Fruit fly (Drosophila melanogaster) whole organism, embryonic: ENCODE data around the gene GAPcenA.
A peak's percentile ranks its signal among the peaks of the same experiment; 100 is the strongest.

Source experiments
- Atf3 ChIP-seq: fragments of 200-800 bp; sonication (Bioruptor generic); optimal IDR thresholded peaks from 3 replicates; lab custom pipeline; 2016; ENCODE audit warnings: missing biosample characterization, missing genetic modification characterization
- Bdp1 ChIP-seq: fragments of 200-800 bp; sonication (Bioruptor generic); optimal IDR thresholded peaks from 3 replicates; lab custom pipeline; 2016; ENCODE audit warnings: missing biosample characterization, missing genetic modification characterization
- Bgb ChIP-seq: fragments of 200-800 bp; sonication (Bioruptor generic); IDR thresholded peaks from 2 replicates; pipeline ENCODE4 v1.3.6; 2022; ENCODE audit warnings: missing biosample characterization, missing genetic modification characterization; ENCODE audit not compliant: partially characterized antibody
- CG1024 ChIP-seq: fragments of 200-800 bp; sonication (Bioruptor generic); IDR thresholded peaks from 2 replicates; pipeline ENCODE4 v1.3.6; 2022; ENCODE audit warnings: missing biosample characterization, missing genetic modification characterization
- CG12155 ChIP-seq: fragments of 200-800 bp; sonication (Bioruptor generic); optimal IDR thresholded peaks from 3 replicates; lab custom pipeline; 2016; ENCODE audit warnings: missing biosample characterization, missing genetic modification characterization
- CG12769 ChIP-seq: fragments of 200-800 bp; sonication (Bioruptor generic); optimal IDR thresholded peaks from 2 replicates; lab custom pipeline; 2019; ENCODE audit warnings: missing biosample characterization, mild to moderate bottlenecking, missing genetic modification characterization, moderate library complexity
- CG13296 ChIP-seq: fragments of 200-800 bp; sonication (Bioruptor generic); optimal IDR thresholded peaks from 3 replicates; lab custom pipeline; 2018; ENCODE audit warnings: missing biosample characterization, mild to moderate bottlenecking, missing genetic modification characterization
- CG14965 ChIP-seq: fragments of 200-800 bp; sonication (Bioruptor generic); optimal IDR thresholded peaks from 2 replicates; lab custom pipeline; 2016; ENCODE audit warnings: missing biosample characterization, missing genetic modification characterization, borderline replicate concordance
- CG1603 ChIP-seq: fragments of 200-800 bp; sonication (Bioruptor generic); optimal IDR thresholded peaks from 2 replicates; lab custom pipeline; 2019; ENCODE audit warnings: missing biosample characterization, mild to moderate bottlenecking, missing genetic modification characterization, moderate library complexity
- CG17186 ChIP-seq: fragments of 200-800 bp; sonication (Bioruptor generic); optimal IDR thresholded peaks from 3 replicates; lab custom pipeline; 2017; ENCODE audit warnings: missing biosample characterization, missing genetic modification reagents, missing genetic modification characterization
- CG2678 ChIP-seq: fragments of 200-800 bp; sonication (Bioruptor generic); optimal IDR thresholded peaks from 3 replicates; lab custom pipeline; 2019; ENCODE audit warnings: missing biosample characterization, mild to moderate bottlenecking, missing genetic modification characterization, moderate library complexity
- CG31388 ChIP-seq: fragments of 200-800 bp; sonication (Bioruptor generic); optimal IDR thresholded peaks from 2 replicates; lab custom pipeline; 2016; ENCODE audit warnings: missing biosample characterization, missing genetic modification characterization
- CG32767 ChIP-seq: fragments of 200-800 bp; sonication (Bioruptor generic); IDR thresholded peaks from 2 replicates; pipeline ENCODE4 v1.3.6; 2022; ENCODE audit warnings: missing biosample characterization, missing genetic modification characterization
- CG32772 ChIP-seq: fragments of 200-800 bp; sonication (Bioruptor generic); IDR thresholded peaks from 2 replicates; pipeline ENCODE4 v1.3.6; 2022; ENCODE audit warnings: missing biosample characterization, missing genetic modification characterization
- CG7963 ChIP-seq: fragments of 200-800 bp; sonication (Bioruptor generic); IDR thresholded peaks from 3 replicates; pipeline ENCODE4 v1.3.6; 2022; ENCODE audit warnings: missing biosample characterization, missing genetic modification characterization; ENCODE audit not compliant: partially characterized antibody
- CG8281 ChIP-seq: fragments of 200-800 bp; sonication (Bioruptor generic); optimal IDR thresholded peaks from 2 replicates; lab custom pipeline; 2018; ENCODE audit warnings: missing biosample characterization, mild to moderate bottlenecking, missing genetic modification characterization, moderate library complexity
- CG8359 ChIP-seq: fragments of 200-800 bp; sonication (Bioruptor generic); optimal IDR thresholded peaks from 2 replicates; lab custom pipeline; 2017; ENCODE audit warnings: missing biosample characterization, mild to moderate bottlenecking, missing genetic modification characterization, borderline replicate concordance
- CG9609 ChIP-seq: fragments of 200-800 bp; sonication (Bioruptor generic); optimal IDR thresholded peaks from 3 replicates; lab custom pipeline; 2016; ENCODE audit warnings: missing biosample characterization, missing genetic modification characterization
- CG9797 ChIP-seq: fragments of 200-800 bp; sonication (Bioruptor generic); optimal IDR thresholded peaks from 3 replicates; lab custom pipeline; 2018; ENCODE audit warnings: missing biosample characterization, mild to moderate bottlenecking, missing genetic modification characterization
- CHES-1-like ChIP-seq: fragments of 200-800 bp; sonication (Bioruptor generic); optimal IDR thresholded peaks from 2 replicates; lab custom pipeline; 2016; ENCODE audit warnings: missing biosample characterization, missing genetic modification characterization
- Doc2 ChIP-seq: fragments of 200-800 bp; sonication (Bioruptor generic); IDR thresholded peaks from 2 replicates; pipeline ENCODE4 v1.3.6; 2022; ENCODE audit warnings: missing biosample characterization, missing genetic modification characterization
- Dp ChIP-seq: fragments of 200-800 bp; sonication (Bioruptor generic); optimal IDR thresholded peaks from 2 replicates; lab custom pipeline; 2018; ENCODE audit warnings: missing biosample characterization, mild to moderate bottlenecking, missing genetic modification characterization, moderate library complexity
- Med ChIP-seq: fragments of 200-800 bp; sonication (Bioruptor generic); peaks from one replicate; lab custom pipeline; 2016; ENCODE audit warnings: missing biosample characterization, missing genetic modification characterization, mild to moderate bottlenecking, inconsistent platforms, moderate library complexity
- NK7.1 ChIP-seq: fragments of 200-800 bp; sonication (Bioruptor generic); optimal IDR thresholded peaks from 3 replicates; lab custom pipeline; 2016; ENCODE audit warnings: missing biosample characterization, missing genetic modification characterization
- NfI ChIP-seq: fragments of 200-800 bp; sonication (Bioruptor generic); optimal IDR thresholded peaks from 3 replicates; lab custom pipeline; 2018; ENCODE audit warnings: missing biosample characterization, mild to moderate bottlenecking, missing genetic modification characterization, moderate library complexity
- PHDP ChIP-seq: fragments of 200-800 bp; sonication (Bioruptor generic); optimal IDR thresholded peaks from 3 replicates; lab custom pipeline; 2018; ENCODE audit warnings: missing biosample characterization, mild to moderate bottlenecking, missing genetic modification characterization, moderate library complexity
- Rx ChIP-seq: fragments of 200-800 bp; sonication (Bioruptor generic); IDR thresholded peaks from 2 replicates; pipeline ENCODE4 v1.3.6; 2022; ENCODE audit warnings: missing biosample characterization, missing genetic modification characterization
- Vsx1 ChIP-seq: fragments of 200-800 bp; sonication (Bioruptor generic); optimal IDR thresholded peaks from 2 replicates; lab custom pipeline; 2017; ENCODE audit warnings: missing biosample characterization, mild to moderate bottlenecking, missing genetic modification characterization, missing genetic modification reagents
- ato ChIP-seq: fragments of 200-800 bp; sonication (Bioruptor generic); IDR thresholded peaks from 2 replicates; pipeline ENCODE4 v1.3.6; 2022; ENCODE audit warnings: missing biosample characterization, missing genetic modification characterization; ENCODE audit not compliant: partially characterized antibody
- bowl ChIP-seq: fragments of 200-800 bp; sonication (Bioruptor generic); IDR thresholded peaks from 2 replicates; pipeline ENCODE4 v1.3.6; 2022; ENCODE audit warnings: missing biosample characterization, missing genetic modification characterization
- dimm ChIP-seq: fragments of 200-800 bp; sonication (Bioruptor generic); IDR thresholded peaks from 2 replicates; pipeline ENCODE4 v1.3.6; 2022; ENCODE audit warnings: missing biosample characterization, missing genetic modification characterization
- emc ChIP-seq: fragments of 200-800 bp; sonication (Bioruptor generic); optimal IDR thresholded peaks from 2 replicates; lab custom pipeline; 2016; ENCODE audit warnings: missing biosample characterization, missing genetic modification characterization
- ewg ChIP-seq: fragments of 200-800 bp; sonication (Bioruptor generic); optimal IDR thresholded peaks from 3 replicates; lab custom pipeline; 2017; ENCODE audit warnings: mild to moderate bottlenecking, missing biosample characterization, missing genetic modification reagents, missing genetic modification characterization
- ftz-f1 ChIP-seq: fragments of 200-800 bp; sonication (Bioruptor generic); optimal IDR thresholded peaks from 2 replicates; lab custom pipeline; 2016; ENCODE audit warnings: missing biosample characterization, missing genetic modification characterization
- gsb-n ChIP-seq: fragments of 200-800 bp; sonication (Bioruptor generic); optimal IDR thresholded peaks from 3 replicates; lab custom pipeline; 2018; ENCODE audit warnings: missing biosample characterization, mild to moderate bottlenecking, missing genetic modification characterization
- her ChIP-seq: fragments of 200-800 bp; sonication (Bioruptor generic); optimal IDR thresholded peaks from 2 replicates; lab custom pipeline; 2016; ENCODE audit warnings: missing biosample characterization, missing genetic modification characterization
- hkb ChIP-seq, 2 experiments: fragments of 200-800 bp in 1 of 2; fragments of >200 bp in 1 of 2; sonication (Bioruptor generic) in 1 of 2; IDR thresholded peaks in 1 of 2; optimal IDR thresholded peaks in 1 of 2; 2 replicates each; pipeline versions ENCODE4 v1.3.6 to Lab custom; 2017 to 2022; ENCODE audit warnings: missing biosample characterization in 1 of 2, missing genetic modification characterization in 1 of 2
- mirr ChIP-seq: fragments of 200-800 bp; sonication (Bioruptor generic); optimal IDR thresholded peaks from 3 replicates; lab custom pipeline; 2018; ENCODE audit warnings: missing biosample characterization, mild to moderate bottlenecking, missing genetic modification characterization
- otp ChIP-seq: fragments of 200-800 bp; sonication (Bioruptor generic); IDR thresholded peaks from 3 replicates; pipeline ENCODE4, ENCODE4 v1.3.6; 2022; ENCODE audit warnings: missing biosample characterization, missing genetic modification characterization
- pfk ChIP-seq: fragments of 200-800 bp; sonication (Bioruptor generic); optimal IDR thresholded peaks from 2 replicates; lab custom pipeline; 2018; ENCODE audit warnings: missing biosample characterization, mild to moderate bottlenecking, missing genetic modification characterization, moderate library complexity
- ro ChIP-seq: fragments of 200-800 bp; sonication (Bioruptor generic); IDR thresholded peaks from 2 replicates; pipeline ENCODE4 v1.3.6; 2022; ENCODE audit warnings: missing biosample characterization, missing genetic modification characterization
- row ChIP-seq: fragments of 200-800 bp; sonication (Bioruptor generic); IDR thresholded peaks from 3 replicates; pipeline ENCODE4 v1.3.6; 2022; ENCODE audit warnings: missing biosample characterization, missing genetic modification characterization
- sisA ChIP-seq: fragments of 200-800 bp; sonication (Bioruptor generic); IDR thresholded peaks from 2 replicates; pipeline ENCODE4 v1.3.6; 2022; ENCODE audit warnings: missing biosample characterization, missing genetic modification characterization
- sna ChIP-seq: fragments of 200-800 bp; sonication (Bioruptor generic); IDR thresholded peaks from 2 replicates; pipeline ENCODE4 v1.3.6; 2022; ENCODE audit warnings: missing biosample characterization, missing genetic modification characterization; ENCODE audit not compliant: partially characterized antibody
- so ChIP-seq: fragments of 200-800 bp; sonication (Bioruptor generic); IDR thresholded peaks from 3 replicates; pipeline ENCODE4 v1.3.6; 2022; ENCODE audit warnings: missing biosample characterization, missing genetic modification characterization
- ssp ChIP-seq: fragments of 200-800 bp; sonication (Bioruptor generic); IDR thresholded peaks from 2 replicates; pipeline ENCODE4 v1.3.6; 2022; ENCODE audit warnings: missing biosample characterization, missing genetic modification characterization
- stwl ChIP-seq: fragments of 200-800 bp; sonication (Bioruptor generic); optimal IDR thresholded peaks from 3 replicates; lab custom pipeline; 2018; ENCODE audit warnings: missing biosample characterization, mild to moderate bottlenecking, missing genetic modification characterization, moderate library complexity
- tgo ChIP-seq: fragments of 200-800 bp; sonication (Bioruptor generic); IDR thresholded peaks from 3 replicates; pipeline ENCODE4 v1.3.6; 2022; ENCODE audit warnings: missing biosample characterization, missing genetic modification characterization

The GAPcenA gene

dm6 chr3L:8315141-8315816 lies 31.1 kb upstream of the GAPcenA start, which contains the start of gene Cpsf6 (continued):
- TF ChIP-seq sna (GFP tag; lab: Robert Waterston, UW) (no peak), ewg (GFP tag; lab: Kevin White, UChicago) (peak; percentile 19), Rx (GFP tag; lab: Robert Waterston, UW) (0 out of 2 replicates have a peak, but pooled peaks have one; percentile 6), ro (GFP tag; lab: Robert Waterston, UW) (no peak), Dp (peak; percentile 67), CG1024 (GFP tag; lab: Robert Waterston, UW) (0 out of 2 replicates have a peak, but pooled peaks have one; percentile 14), CG7963 (GFP tag; lab: Robert Waterston, UW) (no peak), CG32767 (GFP tag; lab: Robert Waterston, UW) (peak; percentile 94), CG32772 (no peak), so (GFP tag; lab: Robert Waterston, UW) (no peak), ato (GFP tag; lab: Robert Waterston, UW) (0 out of 2 replicates have a peak, but pooled peaks have one; percentile 20), PHDP (tag; lab: Kevin White, UChicago) (peak; percentile 76), pfk (GFP tag; lab: Kevin White, UChicago) (peak; percentile 3), tgo (GFP tag; lab: Robert Waterston, UW) (peak; percentile 61; the same call in 2 of the 3 replicates), stwl (tag; lab: Kevin White, UChicago) (peak; percentile 60), emc (no peak), NK7.1 (GFP tag; lab: Kevin White, UChicago) (no peak), CG14965 (GFP tag; lab: Kevin White, UChicago) (no peak), CG13296 (peak; percentile 57), CG8359 (GFP tag; lab: Kevin White, UChicago) (no peak), otp (GFP tag; lab: Robert Waterston, UW) (no peak), CG8281 (tag; lab: Kevin White, UChicago) (peak; percentile 15), Bgb (GFP tag; lab: Robert Waterston, UW) (peak; percentile 31; the same call in 1 of the 2 replicates), NfI (GFP tag; lab: Kevin White, UChicago) (peak; percentile 57), CG12769 (tag; lab: Kevin White, UChicago) (peak; percentile 78), CG1603 (tag; lab: Kevin White, UChicago) (peak; percentile 87), Doc2 (GFP tag; lab: Robert Waterston, UW) (no peak), hkb (optimal IDR thresholded peaks at IDR 0.05; lab: Kevin White, UChicago) (no peak), hkb (GFP tag; IDR thresholded peaks at IDR 0.05; lab: Robert Waterston, UW) (peak; percentile 48), her (GFP tag; lab: Kevin White, UChicago) (no peak), Vsx1 (peak; percentile 8), CG31388 (peak; percentile 24), mirr (GFP tag; lab: Kevin White, UChicago) (peak; percentile 31), CG2678 (tag; lab: Kevin White, UChicago) (peak; percentile 68), bowl (no peak), row (GFP tag; lab: Robert Waterston, UW) (peak; percentile 85), ssp (GFP tag; lab: Robert Waterston, UW) (peak; percentile 74), Med (GFP tag; lab: Kevin White, UChicago) (peak; percentile 50), gsb-n (tag; lab: Kevin White, UChicago) (peak; percentile 49), sisA (GFP tag; lab: Robert Waterston, UW) (peak; percentile 23; the same call in 1 of the 2 replicates), ftz-f1 (GFP tag; lab: Kevin White, UChicago) (no peak), CG17186 (peak; percentile 54), CHES-1-like (GFP tag; lab: Kevin White, UChicago) (peak; percentile 66), CG9797 (GFP tag; lab: Kevin White, UChicago) (peak; percentile 84), dimm (GFP tag; lab: Robert Waterston, UW) (no peak), CG9609 (GFP tag; lab: Kevin White, UChicago) (peak; percentile 31), Bdp1 (peak; percentile 29), Atf3 (GFP tag; lab: Kevin White, UChicago) (peak; percentile 37), CG12155 (GFP tag; lab: Kevin White, UChicago) (peak; percentile 44)
